Worm (Caenorhabditis elegans): Measurements from ENCODE around the gene C54E4.1.
A peak's percentile ranks its signal among the peaks of the same experiment; 100 is the strongest.

C54E4.1 gene

ce11 chrIV:2219334-2219755 is 44.0 kb downstream of the C54E4.1 start (continued):
- TF ChIP-seq F39B2.1 (GFP tag; IDR thresholded peaks at IDR 0.05) = no peak
- peak; percentile 2 for TF ChIP-seq mxl-1 (tag; optimal IDR thresholded peaks at IDR 0.05)
- no peak for TF ChIP-seq rpc-1 (optimal IDR thresholded peaks at IDR 0.05)
- no peak for TF ChIP-seq rpc-1 (tag; optimal IDR thresholded peaks at IDR 0.05)
- no peak for TF ChIP-seq sptf-2 (GFP tag; optimal IDR thresholded peaks at IDR 0.05)
- peak; percentile 94 for TF ChIP-seq ztf-22 (GFP tag; optimal IDR thresholded peaks at IDR 0.05)
- no peak for TF ChIP-seq snpc-1.1 (tag; optimal IDR thresholded peaks at IDR 0.05; ENCODE audit: insufficient read depth)
- TF ChIP-seq tbx-9 (tag; optimal IDR thresholded peaks at IDR 0.05; ENCODE audit: borderline replicate concordance) = no peak
- TF ChIP-seq somi-1 (GFP tag; optimal IDR thresholded peaks at IDR 0.05) = peak; percentile 100
- peak; percentile 32 for TF ChIP-seq F57A8.1 (GFP tag; optimal IDR thresholded peaks at IDR 0.05)
- TF ChIP-seq snpc-1.3 (tag; optimal IDR thresholded peaks at IDR 0.05; ENCODE audit: insufficient read depth) = no peak
- TF ChIP-seq Y53G8AR.9 (GFP tag; conservative IDR thresholded peaks at IDR 0.05) = peak; percentile 96
- TF ChIP-seq tbp1 (GFP tag; optimal IDR thresholded peaks at IDR 0.05) = peak; percentile 73
- peak; percentile 60 for TF ChIP-seq F33H1.4 (GFP tag; IDR thresholded peaks at IDR 0.05)
- TF ChIP-seq aptf-2 (GFP tag; conservative IDR thresholded peaks at IDR 0.05) = no peak
- TF ChIP-seq lsl-1 (GFP tag; optimal IDR thresholded peaks at IDR 0.05) = peak; percentile 7
- peak; percentile 75 for TF ChIP-seq nhr-80 (tag; optimal IDR thresholded peaks at IDR 0.05)
- TF ChIP-seq repo-1 (tag; optimal IDR thresholded peaks at IDR 0.05) = peak; percentile 95
- peak; percentile 97 for TF ChIP-seq atf-7 (tag; optimal IDR thresholded peaks at IDR 0.05)
- TF ChIP-seq lin-35 (GFP tag; optimal IDR thresholded peaks at IDR 0.05) = peak in 1 of 3 experiments; percentile 82
- TF ChIP-seq akir-1 (GFP tag; optimal IDR thresholded peaks at IDR 0.05) = peak; percentile 52
- peak; percentile 66; the same call in 1 of the 2 replicates for TF ChIP-seq lin-26 (GFP tag; IDR thresholded peaks at IDR 0.05)
- peak; percentile 71 for TF ChIP-seq mel-28 (tag; optimal IDR thresholded peaks at IDR 0.05; ENCODE audit: borderline replicate concordance)
- TF ChIP-seq egl-44 (GFP tag; IDR thresholded peaks at IDR 0.05) = peak; percentile 80; the same call in 1 of the 2 replicates
- TF ChIP-seq gei-17 (GFP tag; optimal IDR thresholded peaks at IDR 0.05) = peak; percentile 92
- TF ChIP-seq hsf-1 (GFP tag; IDR thresholded peaks at IDR 0.05) = peak; percentile 44; the same call in 1 of the 2 replicates
- TF ChIP-seq mcd-1 (GFP tag; IDR thresholded peaks at IDR 0.05) = peak; percentile 92
- peak; percentile 71; the same call in 1 of the 2 replicates for TF ChIP-seq Y56A3A.18 (GFP tag; IDR thresholded peaks at IDR 0.05)
- no peak for TF ChIP-seq aptf-3 (GFP tag; IDR thresholded peaks at IDR 0.05)
- peak; percentile 88; the same call in 1 of the 2 replicates for TF ChIP-seq sea-2 (GFP tag; IDR thresholded peaks at IDR 0.05)
- TF ChIP-seq ceh-91 (GFP tag; IDR thresholded peaks at IDR 0.05) = no peak

ce11 chrIV:2220147-2220546 is 44.8 kb downstream of the C54E4.1 start:
- TF ChIP-seq cebp-1 (GFP tag; IDR thresholded peaks at IDR 0.05) = peak; percentile 75
- peak; percentile 80 for TF ChIP-seq cebp-1 (tag; optimal IDR thresholded peaks at IDR 0.05)
- TF ChIP-seq lir-1 (GFP tag; conservative IDR thresholded peaks at IDR 0.05) = 0 out of 2 replicates have a peak, but pooled peaks have one; percentile 11
- peak; percentile 44 for TF ChIP-seq attf-5 (GFP tag; optimal IDR thresholded peaks at IDR 0.05)
- TF ChIP-seq egrh-3 (GFP tag; IDR thresholded peaks at IDR 0.05) = no peak
- TF ChIP-seq ceh-27 (GFP tag; optimal IDR thresholded peaks at IDR 0.05) = no peak
- TF ChIP-seq ceh-79 (tag; optimal IDR thresholded peaks at IDR 0.05) = no peak
- peak; percentile 43; the same call in 1 of the 2 replicates for TF ChIP-seq hmg-1.2 (GFP tag; IDR thresholded peaks at IDR 0.05)
- no peak for TF ChIP-seq F57C9.4 (tag; optimal IDR thresholded peaks at IDR 0.05)
- no peak for TF ChIP-seq B0035.1 (tag; optimal IDR thresholded peaks at IDR 0.05)
- peak; percentile 76; the same call in 1 of the 2 replicates for TF ChIP-seq K11D2.4 (GFP tag; IDR thresholded peaks at IDR 0.05)
- TF ChIP-seq ama-1 (optimal IDR thresholded peaks at IDR 0.05) = peak; percentile 39
- TF ChIP-seq ama-1 (GFP tag; optimal IDR thresholded peaks at IDR 0.05) = no peak
- TF ChIP-seq K12H6.12 (tag; optimal IDR thresholded peaks at IDR 0.05) = peak; percentile 25
- no peak for TF ChIP-seq mel-28 (tag; optimal IDR thresholded peaks at IDR 0.05; ENCODE audit: borderline replicate concordance)
